Worm (Caenorhabditis elegans) whole organism, young adult: ENCODE data around the gene cpt-3.

Source experiments
- B0035.1 ChIP-seq: sonication (generic microtip); optimal IDR thresholded peaks from 2 replicates; lab custom pipeline; 2016; ENCODE audit warnings: missing genetic modification characterization, mild to moderate bottlenecking, missing compliant biosample characterization, missing genotype, missing genetic modification reagents
- F52B5.7 ChIP-seq: sonication (generic microtip); optimal IDR thresholded peaks from 2 replicates; lab custom pipeline; 2016; ENCODE audit warnings: mild to moderate bottlenecking, missing genetic modification characterization, missing compliant biosample characterization
- athp-1 ChIP-seq: sonication (generic microtip); optimal IDR thresholded peaks from 2 replicates; lab custom pipeline; 2017; ENCODE audit warnings: mild to moderate bottlenecking, missing genetic modification characterization, missing compliant biosample characterization
- dox-1 ChIP-seq: fragments of 200-800 bp; sonication (Bioruptor generic); IDR thresholded peaks from 2 replicates; pipeline ENCODE4 v1.3.6; 2022; ENCODE audit warnings: missing genetic modification reagents, missing genetic modification characterization, missing compliant biosample characterization
- him-1 ChIP-seq: sonication (generic microtip); optimal IDR thresholded peaks from 2 replicates; lab custom pipeline; 2016; ENCODE audit warnings: missing genotype, missing genetic modification reagents, missing genetic modification characterization, missing compliant biosample characterization
- nfya-1 ChIP-seq: sonication (generic microtip); optimal IDR thresholded peaks from 2 replicates; lab custom pipeline; 2017; ENCODE audit warnings: antibody characterized with exemption, missing compliant biosample characterization, missing genetic modification characterization, borderline replicate concordance; ENCODE audit not compliant: insufficient read depth
- nfyb-1 ChIP-seq: fragments of 200-800 bp; sonication (Bioruptor generic); IDR thresholded peaks from 2 replicates; pipeline ENCODE4 v1.3.6; 2022; ENCODE audit warnings: missing genetic modification reagents, missing genetic modification characterization, missing compliant biosample characterization
- nhr-179 ChIP-seq: sonication (generic microtip); optimal IDR thresholded peaks from 2 replicates; lab custom pipeline; 2016; ENCODE audit warnings: mild to moderate bottlenecking, missing genetic modification characterization, missing compliant biosample characterization
- repo-1 ChIP-seq: sonication (generic microtip); optimal IDR thresholded peaks from 2 replicates; lab custom pipeline; 2017; ENCODE audit warnings: mild to moderate bottlenecking, missing genetic modification characterization, missing compliant biosample characterization
- sdz-38 ChIP-seq: sonication (generic microtip); optimal IDR thresholded peaks from 2 replicates; lab custom pipeline; 2016; ENCODE audit warnings: missing genotype, missing genetic modification characterization, missing compliant biosample characterization
- sptf-2 ChIP-seq: fragments of 200-800 bp; sonication (Bioruptor generic); optimal IDR thresholded peaks from 2 replicates; lab custom pipeline; 2018; ENCODE audit warnings: mild to moderate bottlenecking, missing genetic modification characterization, missing compliant biosample characterization
- unc-62 ChIP-seq: fragments of 150-350 bp; optimal IDR thresholded peaks from 2 replicates; lab custom pipeline; 2014; ENCODE audit warnings: missing biosample characterization, missing genetic modification reagents, missing genetic modification characterization
- ztf-28 ChIP-seq: fragments of 200-800 bp; sonication (Bioruptor generic); IDR thresholded peaks from 2 replicates; pipeline ENCODE4 v1.3.6; 2022; ENCODE audit warnings: missing genetic modification reagents, missing genetic modification characterization, missing compliant biosample characterization

- TF ChIP-seq B0035.1 (tag; lab: Kevin White, UChicago) = no peak
- no peak for TF ChIP-seq F52B5.7 (tag; lab: Kevin White, UChicago)
- no peak for TF ChIP-seq repo-1 (tag; lab: Kevin White, UChicago)
- TF ChIP-seq dox-1 (GFP tag; lab: Robert Waterston, UW) = no peak
- no peak for TF ChIP-seq nhr-179
- no peak for TF ChIP-seq nfya-1 (tag; lab: Kevin White, UChicago)
- no peak for TF ChIP-seq sptf-2 (GFP tag; lab: Kevin White, UChicago)
- TF ChIP-seq unc-62 = no peak
- TF ChIP-seq athp-1 = no peak
- TF ChIP-seq ztf-28 (GFP tag; lab: Robert Waterston, UW) = no peak
- no peak for TF ChIP-seq nfyb-1 (GFP tag; lab: Robert Waterston, UW)
- TF ChIP-seq him-1 (tag; lab: Kevin White, UChicago) = no peak
- no peak for TF ChIP-seq sdz-38 (tag; lab: Kevin White, UChicago)
Measured at ce11 chrIII:2076546-2077134, 6.0 kb upstream of the cpt-3 start, which contains the start of gene Y39A3A.4.
